Worm (Caenorhabditis elegans): ENCODE measurements around the gene rpm-1.

rpm-1 gene

ce11 chrV:8767493-8767892 lies 52.3 kb downstream of the rpm-1 start:
- TF ChIP-seq hlh-1 (tag; optimal IDR thresholded peaks at IDR 0.05) (no peak), zip-8 (tag; optimal IDR thresholded peaks at IDR 0.05) (no peak), flh-1 (GFP tag; optimal IDR thresholded peaks at IDR 0.05) (no peak), unc-62 (GFP tag; optimal IDR thresholded peaks at IDR 0.05) (no peak), elt-3 (tag; optimal IDR thresholded peaks at IDR 0.05) (no peak), ces-1 (GFP tag; optimal IDR thresholded peaks at IDR 0.05) (no peak), mls-2 (tag; optimal IDR thresholded peaks at IDR 0.05) (no peak)

ce11 chrV:8767041-8767440 lies 52.7 kb downstream of the rpm-1 start:
- no peak for TF ChIP-seq hlh-1 (tag; optimal IDR thresholded peaks at IDR 0.05)
- no peak for TF ChIP-seq zip-8 (tag; optimal IDR thresholded peaks at IDR 0.05)
- no peak for TF ChIP-seq nhr-2 (tag; optimal IDR thresholded peaks at IDR 0.05)
- TF ChIP-seq ztf-11 (tag; optimal IDR thresholded peaks at IDR 0.05), result no peak
- no peak for TF ChIP-seq mab-5 (tag; optimal IDR thresholded peaks at IDR 0.05)
- no peak for TF ChIP-seq ceh-83 (GFP tag; optimal IDR thresholded peaks at IDR 0.05)
- TF ChIP-seq bed-3 (GFP tag; optimal IDR thresholded peaks at IDR 0.05), result no peak
- no peak for TF ChIP-seq elt-1 (tag; optimal IDR thresholded peaks at IDR 0.05; ENCODE audit: borderline replicate concordance, insufficient read depth)
- TF ChIP-seq cnd-1 (tag; optimal IDR thresholded peaks at IDR 0.05), result no peak
- no peak for TF ChIP-seq nhr-76 (tag; optimal IDR thresholded peaks at IDR 0.05)
- no peak for TF ChIP-seq nhr-28 (tag; optimal IDR thresholded peaks at IDR 0.05)
- no peak for TF ChIP-seq lin-13 (tag; optimal IDR thresholded peaks at IDR 0.05)
- TF ChIP-seq blmp-1 (tag; optimal IDR thresholded peaks at IDR 0.05), result no peak
- no peak for TF ChIP-seq lin-32 (GFP tag; optimal IDR thresholded peaks at IDR 0.05)
- no peak for TF ChIP-seq tbx-8 (GFP tag; optimal IDR thresholded peaks at IDR 0.05)

- TF ChIP-seq blmp-1 (tag; optimal IDR thresholded peaks at IDR 0.05) (no peak), ztf-11 (tag; optimal IDR thresholded peaks at IDR 0.05) (no peak), cnd-1 (tag; optimal IDR thresholded peaks at IDR 0.05) (no peak), unc-120 (tag; optimal IDR thresholded peaks at IDR 0.05; ENCODE audit: poor library complexity, severe bottlenecking) (no peak), ceh-39 (tag; optimal IDR thresholded peaks at IDR 0.05) (no peak), sptf-1 (tag; optimal IDR thresholded peaks at IDR 0.05) (no peak), nhr-12 (tag; optimal IDR thresholded peaks at IDR 0.05) (no peak), lin-13 (tag; optimal IDR thresholded peaks at IDR 0.05) (no peak), unc-62 (GFP tag; optimal IDR thresholded peaks at IDR 0.05) (no peak), nhr-237 (tag; optimal IDR thresholded peaks at IDR 0.05) (no peak), ces-1 (GFP tag; optimal IDR thresholded peaks at IDR 0.05) (no peak), unc-39 (tag; optimal IDR thresholded peaks at IDR 0.05) (no peak), nhr-76 (tag; optimal IDR thresholded peaks at IDR 0.05) (no peak), mep-1 (tag; optimal IDR thresholded peaks at IDR 0.05) (no peak), mab-5 (tag; optimal IDR thresholded peaks at IDR 0.05) (no peak), lin-32 (GFP tag; optimal IDR thresholded peaks at IDR 0.05) (no peak), nhr-28 (tag; optimal IDR thresholded peaks at IDR 0.05) (no peak), bed-3 (GFP tag; optimal IDR thresholded peaks at IDR 0.05) (no peak), hlh-1 (tag; optimal IDR thresholded peaks at IDR 0.05) (no peak), sem-2 (GFP tag; optimal IDR thresholded peaks at IDR 0.05) (no peak)
These were observed 53.8 kb downstream of the rpm-1 start, which contains the start of gene B0507.9 for ce11 chrV:8765938-8766337. Gene B0507.9 (minus strand): TSS chrV:8766038.

- no peak for TF ChIP-seq mls-2 (tag; optimal IDR thresholded peaks at IDR 0.05)
- TF ChIP-seq unc-62 (GFP tag; optimal IDR thresholded peaks at IDR 0.05), result no peak
- TF ChIP-seq mab-5 (tag; optimal IDR thresholded peaks at IDR 0.05), result no peak
- TF ChIP-seq sptf-1 (tag; optimal IDR thresholded peaks at IDR 0.05), result no peak
- no peak for TF ChIP-seq lsy-2 (tag; optimal IDR thresholded peaks at IDR 0.05)
- no peak for TF ChIP-seq M03D4.4 (tag; optimal IDR thresholded peaks at IDR 0.05)
- no peak for TF ChIP-seq nhr-28 (tag; optimal IDR thresholded peaks at IDR 0.05)
- no peak for TF ChIP-seq lin-32 (GFP tag; optimal IDR thresholded peaks at IDR 0.05)
These were observed 56.9 kb downstream of the rpm-1 start, which contains the start of gene B0507.8 for ce11 chrV:8762861-8763260. Gene B0507.8 (minus strand): TSS chrV:8762961.

ce11 chrV:8760416-8760815 lies 59.3 kb downstream of the rpm-1 start, which contains the start of gene ddn-1:
Gene ddn-1 (minus strand): TSS chrV:8760516.
- TF ChIP-seq hlh-1 (tag; optimal IDR thresholded peaks at IDR 0.05) (no peak), lin-32 (GFP tag; optimal IDR thresholded peaks at IDR 0.05) (no peak), nhr-76 (tag; optimal IDR thresholded peaks at IDR 0.05) (no peak), M03D4.4 (tag; optimal IDR thresholded peaks at IDR 0.05) (no peak), elt-3 (tag; optimal IDR thresholded peaks at IDR 0.05) (no peak), mep-1 (tag; optimal IDR thresholded peaks at IDR 0.05) (no peak), bed-3 (GFP tag; optimal IDR thresholded peaks at IDR 0.05) (no peak), lsy-2 (tag; optimal IDR thresholded peaks at IDR 0.05) (no peak), pha-4 (tag; optimal IDR thresholded peaks at IDR 0.05) (no peak), unc-62 (GFP tag; optimal IDR thresholded peaks at IDR 0.05) (no peak), zip-8 (tag; optimal IDR thresholded peaks at IDR 0.05) (no peak), lin-13 (tag; optimal IDR thresholded peaks at IDR 0.05) (no peak), tbx-8 (GFP tag; optimal IDR thresholded peaks at IDR 0.05) (no peak), mls-2 (tag; optimal IDR thresholded peaks at IDR 0.05) (no peak), snpc-4 (tag; optimal IDR thresholded peaks at IDR 0.05) (no peak), ham-2 (GFP tag; optimal IDR thresholded peaks at IDR 0.05) (no peak), nhr-12 (tag; optimal IDR thresholded peaks at IDR 0.05) (no peak), drap-1 (GFP tag; optimal IDR thresholded peaks at IDR 0.05) (no peak), sptf-1 (tag; optimal IDR thresholded peaks at IDR 0.05) (no peak)

Measured in whole organism, mixed stage, embryonic.